Worm (Caenorhabditis elegans) whole organism, L2 larva: ENCODE results near the gene mam-6.

Experiments
- elt-3 ChIP-seq: sonication (generic microtip); optimal IDR thresholded peaks from 2 replicates; lab custom pipeline; 2017; ENCODE audit warnings: missing biosample characterization, missing genetic modification characterization
- lin-11 ChIP-seq: fragments of 150-350 bp; sonication (generic microtip); optimal IDR thresholded peaks from 2 replicates; lab custom pipeline; 2014; ENCODE audit warnings: missing biosample characterization, missing genetic modification characterization, inconsistent platforms, mixed read lengths
- lsy-2 ChIP-seq, 2 experiments: fragments of 150-350 bp in 1 of 2; sonication (generic microtip) in 1 of 2; optimal IDR thresholded peaks; 2 replicates each; lab custom pipeline; 2014 to 2017; ENCODE audit warnings: missing biosample characterization in 2 of 2, missing genetic modification characterization in 2 of 2
- mdl-1 ChIP-seq, 2 experiments: fragments of 150-350 bp in 1 of 2; sonication (generic microtip) in 1 of 2; optimal IDR thresholded peaks; 2 replicates each; lab custom pipeline; 2017; ENCODE audit warnings: missing biosample characterization in 2 of 2, missing genetic modification characterization in 2 of 2
- nhr-10 ChIP-seq: sonication (generic microtip); optimal IDR thresholded peaks from 2 replicates; lab custom pipeline; 2017; ENCODE audit warnings: missing biosample characterization, missing genetic modification characterization
- nhr-237 ChIP-seq: fragments of 150-350 bp; optimal IDR thresholded peaks from 2 replicates; lab custom pipeline; 2014; ENCODE audit warnings: missing biosample characterization, missing genetic modification characterization
- nhr-25 ChIP-seq: fragments of 150-350 bp; sonication (generic microtip); optimal IDR thresholded peaks from 3 replicates; lab custom pipeline; 2014; ENCODE audit warnings: missing biosample characterization, missing genetic modification characterization
- skn-1 ChIP-seq: sonication (generic microtip); optimal IDR thresholded peaks from 2 replicates; lab custom pipeline; 2017; ENCODE audit warnings: missing biosample characterization, missing genetic modification characterization

DNA sequence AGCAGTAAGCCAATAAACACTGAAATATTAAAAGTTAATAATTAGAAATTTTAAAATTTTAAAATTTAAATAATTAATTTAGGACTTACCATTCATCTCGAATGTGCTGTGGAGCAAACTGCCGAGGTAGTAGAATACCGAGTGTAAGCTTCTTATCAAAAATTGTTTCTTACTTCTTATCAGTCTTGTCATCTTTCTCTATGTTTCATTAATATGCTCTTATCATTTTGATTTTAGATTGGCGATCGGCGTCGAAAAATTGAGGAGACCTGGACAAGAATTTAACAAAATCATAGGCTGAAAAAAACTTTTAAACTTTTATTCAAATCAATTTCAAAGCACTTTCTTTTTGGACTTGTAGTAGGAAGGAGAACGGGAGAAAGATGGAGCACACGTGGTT, 28.6 kb upstream of the mam-6 start, which contains the start of gene F09B12.3:
- TF ChIP-seq lin-11 (tag; lab: Kevin White, UChicago) (no peak), lsy-2 (tag; optimal IDR thresholded peaks at IDR 0.05; lab: Kevin White, UChicago) (no peak), skn-1 (tag; lab: Kevin White, UChicago) (no peak), nhr-25 (tag; lab: Kevin White, UChicago) (no peak), nhr-237 (tag; lab: Kevin White, UChicago) (no peak), mdl-1 (tag; optimal IDR thresholded peaks at IDR 0.05; lab: Kevin White, UChicago) (no peak), elt-3 (tag; lab: Kevin White, UChicago) (no peak), nhr-10 (tag; lab: Kevin White, UChicago) (no peak)
